Fruit fly (Drosophila melanogaster): Measurements from ENCODE around the gene LeuRS.

Gene LeuRS

dm6 chr2L:3478034-3478880 lies 36.2 kb downstream of the LeuRS start, which contains the start of gene Thor (continued):
- TF ChIP-seq pan (optimal IDR thresholded peaks at IDR 0.05) (no peak), pan (GFP tag; optimal IDR thresholded peaks at IDR 0.05 in 1 of 2, IDR thresholded peaks at IDR 0.05 in 1 of 2) (peak in 1 of 2 experiments; percentile 57), Max (GFP tag; optimal IDR thresholded peaks at IDR 0.05) (peak; percentile 49), lola (GFP tag; optimal IDR thresholded peaks at IDR 0.05) (no peak), CG10274 (GFP tag; optimal IDR thresholded peaks at IDR 0.05) (peak; percentile 21), PHDP (tag; optimal IDR thresholded peaks at IDR 0.05) (peak; percentile 49), kay (GFP tag; optimal IDR thresholded peaks at IDR 0.05) (peak; percentile 24), prd (optimal IDR thresholded peaks at IDR 0.05) (no peak), prd (GFP tag; IDR thresholded peaks at IDR 0.05) (peak; percentile 34; the same call in 2 of the 3 replicates), CG7786 (GFP tag; optimal IDR thresholded peaks at IDR 0.05) (peak; percentile 49), CG3995 (GFP tag; optimal IDR thresholded peaks at IDR 0.05) (no peak), Optix (GFP tag; IDR thresholded peaks at IDR 0.05) (0 out of 3 replicates have a peak, but pooled peaks have one; percentile 36), ham (GFP tag; IDR thresholded peaks at IDR 0.05) (no peak; the same call in 1 of the 2 replicates), CG17328 (GFP tag; IDR thresholded peaks at IDR 0.05) (peak; percentile 75), eve (GFP tag; optimal IDR thresholded peaks at IDR 0.05) (no peak), Blimp-1 (GFP tag; optimal IDR thresholded peaks at IDR 0.05) (peak; percentile 58), MESR4 (GFP tag; optimal IDR thresholded peaks at IDR 0.05) (peak; percentile 41), CG13123 (GFP tag; optimal IDR thresholded peaks at IDR 0.05) (peak; percentile 31), CG2199 (GFP tag; IDR thresholded peaks at IDR 0.05) (peak; percentile 88), CG15073 (GFP tag; optimal IDR thresholded peaks at IDR 0.05) (no peak), cato (GFP tag; optimal IDR thresholded peaks at IDR 0.05; ENCODE audit: borderline replicate concordance) (no peak), CG3163 (GFP tag; optimal IDR thresholded peaks at IDR 0.05) (peak; percentile 73), HLH4C (GFP tag; IDR thresholded peaks at IDR 0.05; ENCODE audit: partially characterized antibody) (peak; percentile 55; the same call in 1 of the 3 replicates), CG4328 (GFP tag; optimal IDR thresholded peaks at IDR 0.05) (peak; percentile 72), otp (GFP tag; IDR thresholded peaks at IDR 0.05) (peak; percentile 89), fd64A (GFP tag; optimal IDR thresholded peaks at IDR 0.05) (peak; percentile 64), CG7271 (tag; optimal IDR thresholded peaks at IDR 0.05) (no peak), Usf (GFP tag; optimal IDR thresholded peaks at IDR 0.05) (no peak), CG15479 (GFP tag; optimal IDR thresholded peaks at IDR 0.05) (no peak), cad (GFP tag; optimal IDR thresholded peaks at IDR 0.05) (no peak), zen2 (GFP tag; IDR thresholded peaks at IDR 0.05; ENCODE audit: partially characterized antibody) (no peak; the same call in 2 of the 3 replicates), sug (tag; optimal IDR thresholded peaks at IDR 0.05) (peak; percentile 77), stc (GFP tag; IDR thresholded peaks at IDR 0.05) (peak; percentile 73), slbo (GFP tag; IDR thresholded peaks at IDR 0.05) (peak; percentile 73), ems (GFP tag; optimal IDR thresholded peaks at IDR 0.05) (peak; percentile 27), stwl (tag; optimal IDR thresholded peaks at IDR 0.05) (no peak), CG14860 (GFP tag; IDR thresholded peaks at IDR 0.05; ENCODE audit: partially characterized antibody) (no peak), ewg (GFP tag; optimal IDR thresholded peaks at IDR 0.05) (peak; percentile 42), CG14965 (GFP tag; optimal IDR thresholded peaks at IDR 0.05; ENCODE audit: borderline replicate concordance) (peak; percentile 41), bab2 (GFP tag; optimal IDR thresholded peaks at IDR 0.05) (peak; percentile 11), CG3407 (GFP tag; optimal IDR thresholded peaks at IDR 0.05) (peak; percentile 68), Ets65A (GFP tag) (peak; percentile 41), CG16813 (GFP tag; IDR thresholded peaks at IDR 0.05; ENCODE audit: partially characterized antibody) (no peak), Hr78 (GFP tag; optimal IDR thresholded peaks at IDR 0.05) (peak in 1 of 2 experiments; percentile 6), CG34376 (GFP tag; optimal IDR thresholded peaks at IDR 0.05) (peak; percentile 93), CG9215 (GFP tag; IDR thresholded peaks at IDR 0.05) (no peak), CG33557 (GFP tag; optimal IDR thresholded peaks at IDR 0.05) (peak; percentile 75), ase (GFP tag; IDR thresholded peaks at IDR 0.05) (peak; percentile 67; the same call in 2 of the 3 replicates)
